Fruit fly (Drosophila melanogaster): ENCODE data around the gene Pfdn6.
A peak's percentile ranks its signal among the peaks of the same experiment; 100 is the strongest.

Gene Pfdn6

dm6 chr3L:19898547-19899282 lies 24.8 kb upstream of the Pfdn6 start (continued):
- TF ChIP-seq gfzf (GFP tag; optimal IDR thresholded peaks at IDR 0.05) (no peak), Antp (GFP tag; optimal IDR thresholded peaks at IDR 0.05) (no peak), kay (GFP tag; optimal IDR thresholded peaks at IDR 0.05) (no peak), CG11560 (tag; IDR thresholded peaks at IDR 0.05) (no peak), tio (GFP tag; optimal IDR thresholded peaks at IDR 0.05) (peak; percentile 71), CG17361 (GFP tag; IDR thresholded peaks at IDR 0.05) (0 out of 3 replicates have a peak, but pooled peaks have one; percentile 29), da (GFP tag; optimal IDR thresholded peaks at IDR 0.05) (no peak), CG10543 (GFP tag; optimal IDR thresholded peaks at IDR 0.05) (no peak), CG1024 (GFP tag; IDR thresholded peaks at IDR 0.05) (no peak), CG12104 (GFP tag; optimal IDR thresholded peaks at IDR 0.05) (no peak), MBD-R2 (GFP tag; IDR thresholded peaks at IDR 0.05) (no peak), jumu (GFP tag; optimal IDR thresholded peaks at IDR 0.05) (no peak), Opbp (GFP tag; IDR thresholded peaks at IDR 0.05; ENCODE audit: partially characterized antibody) (0 out of 3 replicates have a peak, but pooled peaks have one; percentile 16), CG8944 (GFP tag; optimal IDR thresholded peaks at IDR 0.05) (no peak), tap (tag; optimal IDR thresholded peaks at IDR 0.05) (no peak), fd96Cb (tag; optimal IDR thresholded peaks at IDR 0.05) (peak; percentile 19), Ada2b (GFP tag; IDR thresholded peaks at IDR 0.05) (no peak), Scr (GFP tag; IDR thresholded peaks at IDR 0.05; ENCODE audit: partially characterized antibody) (no peak), Hr39 (optimal IDR thresholded peaks at IDR 0.05) (no peak), pho (GFP tag; optimal IDR thresholded peaks at IDR 0.05) (no peak), CG10959 (GFP tag; IDR thresholded peaks at IDR 0.05) (no peak), D19B (GFP tag; optimal IDR thresholded peaks at IDR 0.05) (peak; percentile 75), grau (tag; optimal IDR thresholded peaks at IDR 0.05) (peak; percentile 12), CG4617 (GFP tag; optimal IDR thresholded peaks at IDR 0.05; ENCODE audit: borderline replicate concordance) (no peak), sisA (GFP tag; IDR thresholded peaks at IDR 0.05) (no peak), ash1 (GFP tag; optimal IDR thresholded peaks at IDR 0.05) (no peak), psq (GFP tag; optimal IDR thresholded peaks at IDR 0.05) (no peak), CG15479 (GFP tag; optimal IDR thresholded peaks at IDR 0.05) (no peak), Camta (GFP tag; optimal IDR thresholded peaks at IDR 0.05) (no peak), HmgD (GFP tag; optimal IDR thresholded peaks at IDR 0.05) (no peak), CG6683 (GFP tag; optimal IDR thresholded peaks at IDR 0.05) (no peak), CG33557 (GFP tag; optimal IDR thresholded peaks at IDR 0.05) (no peak), Ssrp (tag; optimal IDR thresholded peaks at IDR 0.05) (peak; percentile 55), CG8089 (GFP tag; optimal IDR thresholded peaks at IDR 0.05) (no peak), CG33213 (GFP tag; optimal IDR thresholded peaks at IDR 0.05) (no peak), PHDP (tag; optimal IDR thresholded peaks at IDR 0.05) (no peak), tup (GFP tag; optimal IDR thresholded peaks at IDR 0.05) (no peak), emc (GFP tag; optimal IDR thresholded peaks at IDR 0.05) (no peak), CkIIα-i1 (GFP tag; IDR thresholded peaks at IDR 0.05) (no peak), oc (tag; optimal IDR thresholded peaks at IDR 0.05) (no peak), CG2712 (tag; optimal IDR thresholded peaks at IDR 0.05) (peak; percentile 55), CG4707 (GFP tag; optimal IDR thresholded peaks at IDR 0.05) (no peak), Asciz (GFP tag; optimal IDR thresholded peaks at IDR 0.05) (peak; percentile 44), gce (GFP tag; IDR thresholded peaks at IDR 0.05) (no peak), D19A (tag; optimal IDR thresholded peaks at IDR 0.05) (no peak), Hmx (GFP tag; optimal IDR thresholded peaks at IDR 0.05) (no peak), trh (GFP tag; optimal IDR thresholded peaks at IDR 0.05) (no peak), wek (GFP tag; optimal IDR thresholded peaks at IDR 0.05) (no peak), Mes4 (GFP tag; optimal IDR thresholded peaks at IDR 0.05) (no peak), CG4854 (GFP tag; optimal IDR thresholded peaks at IDR 0.05) (no peak), Med (GFP tag) (peak; percentile 55)

Data from whole organism, embryonic.